Worm (Caenorhabditis elegans): ENCODE measurements around the gene amt-4.

amt-4 gene

DNA sequence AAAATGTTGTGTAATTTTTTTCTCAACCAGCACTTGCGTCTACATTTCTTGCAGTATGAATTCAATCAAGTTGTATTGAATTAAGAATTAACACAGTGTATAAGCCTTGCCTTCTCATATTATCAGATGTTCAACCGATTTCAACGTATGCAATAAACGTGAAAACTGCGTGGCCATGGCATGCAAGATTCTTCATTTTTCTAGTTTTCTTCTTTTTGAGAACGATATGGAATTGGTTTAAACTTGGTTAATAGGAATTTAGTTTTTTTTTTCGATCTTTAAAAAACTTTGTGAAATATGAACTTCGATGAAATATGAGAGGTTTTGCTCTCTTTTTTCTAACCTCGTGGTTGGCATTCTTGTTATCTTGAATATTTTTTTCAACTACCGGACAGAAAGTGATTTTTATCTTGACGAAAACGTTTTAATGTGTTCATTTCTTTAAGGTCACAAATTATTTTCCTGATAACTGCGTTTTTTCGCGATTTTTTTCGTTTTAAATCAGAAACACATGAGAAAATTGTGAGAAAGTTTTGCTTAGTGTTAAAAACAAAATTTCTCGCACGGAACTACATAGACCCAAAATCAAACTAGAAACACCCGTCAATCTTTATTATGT, 34.6 kb upstream of the amt-4 start:
- TF ChIP-seq elt-2 (tag; optimal IDR thresholded peaks at IDR 0.05) (peak; percentile 80), pha-4 (tag; optimal IDR thresholded peaks at IDR 0.05) (peak; percentile 5), pqm-1 (tag; optimal IDR thresholded peaks at IDR 0.05) (peak; percentile 36), unc-39 (tag; optimal IDR thresholded peaks at IDR 0.05) (no peak), mml-1 (tag; optimal IDR thresholded peaks at IDR 0.05) (peak; percentile 95), daf-12 (tag; optimal IDR thresholded peaks at IDR 0.05) (no peak), fkh-10 (GFP tag; optimal IDR thresholded peaks at IDR 0.05) (no peak), elt-1 (tag; optimal IDR thresholded peaks at IDR 0.05) (peak; percentile 54), jun-1 (tag; optimal IDR thresholded peaks at IDR 0.05) (peak; percentile 37), lin-39 (tag; optimal IDR thresholded peaks at IDR 0.05) (no peak), tbx-2 (tag; optimal IDR thresholded peaks at IDR 0.05) (no peak), eor-1 (tag; optimal IDR thresholded peaks at IDR 0.05) (no peak)

ce11 chrX:4532160-4532741, 32.9 kb upstream of the amt-4 start, which contains the start of gene nhr-35:
nhr-35 (plus strand) TSS chrX:4532691.
- TF ChIP-seq egl-27 (tag; optimal IDR thresholded peaks at IDR 0.05) = no peak
- TF ChIP-seq nhr-76 (tag; optimal IDR thresholded peaks at IDR 0.05) = no peak
- TF ChIP-seq fos-1 (tag; optimal IDR thresholded peaks at IDR 0.05) = no peak
- no peak for TF ChIP-seq fkh-10 (GFP tag; optimal IDR thresholded peaks at IDR 0.05)
- TF ChIP-seq nhr-28 (tag; optimal IDR thresholded peaks at IDR 0.05) = no peak
- no peak for TF ChIP-seq lin-15B (tag; optimal IDR thresholded peaks at IDR 0.05)
- peak; percentile 11 for TF ChIP-seq lin-39 (tag; optimal IDR thresholded peaks at IDR 0.05)
- peak; percentile 48 for TF ChIP-seq nhr-23 (tag; optimal IDR thresholded peaks at IDR 0.05)
- TF ChIP-seq nfya-1 (tag; optimal IDR thresholded peaks at IDR 0.05; ENCODE audit: insufficient read depth) = peak; percentile 39
- TF ChIP-seq tbx-2 (tag; optimal IDR thresholded peaks at IDR 0.05) = peak; percentile 29
- no peak for TF ChIP-seq nhr-237 (tag; optimal IDR thresholded peaks at IDR 0.05)
- peak; percentile 72 for TF ChIP-seq nhr-25 (tag; optimal IDR thresholded peaks at IDR 0.05)
- peak; percentile 41 for TF ChIP-seq egl-5 (tag; optimal IDR thresholded peaks at IDR 0.05)
- TF ChIP-seq nhr-43 (tag; optimal IDR thresholded peaks at IDR 0.05; ENCODE audit: poor library complexity, severe bottlenecking) = peak; percentile 93
- TF ChIP-seq ceh-9 (tag; optimal IDR thresholded peaks at IDR 0.05) = no peak
- TF ChIP-seq jun-1 (tag; optimal IDR thresholded peaks at IDR 0.05) = peak; percentile 72
- peak; percentile 62 for TF ChIP-seq mml-1 (tag; optimal IDR thresholded peaks at IDR 0.05)
- TF ChIP-seq ceh-82 (tag; optimal IDR thresholded peaks at IDR 0.05) = no peak
- TF ChIP-seq elt-2 (tag; optimal IDR thresholded peaks at IDR 0.05) = peak; percentile 97
- no peak for TF ChIP-seq sea-2 (GFP tag; optimal IDR thresholded peaks at IDR 0.05)
- peak; percentile 97 for TF ChIP-seq pqm-1 (tag; optimal IDR thresholded peaks at IDR 0.05)
- TF ChIP-seq ztf-4 (tag; optimal IDR thresholded peaks at IDR 0.05) = no peak
- peak; percentile 66 for TF ChIP-seq lsy-12 (tag; optimal IDR thresholded peaks at IDR 0.05)
- TF ChIP-seq unc-62 (GFP tag; optimal IDR thresholded peaks at IDR 0.05) = peak; percentile 77
- TF ChIP-seq skn-1 (tag; optimal IDR thresholded peaks at IDR 0.05) = peak; percentile 52
- TF ChIP-seq fkh-2 (tag; optimal IDR thresholded peaks at IDR 0.05) = no peak
- peak; percentile 23 for TF ChIP-seq ceh-28 (tag; optimal IDR thresholded peaks at IDR 0.05)
- peak; percentile 26 for TF ChIP-seq ama-1 (optimal IDR thresholded peaks at IDR 0.05)
- no peak for TF ChIP-seq daf-12 (tag; optimal IDR thresholded peaks at IDR 0.05)
- TF ChIP-seq elt-3 (tag; optimal IDR thresholded peaks at IDR 0.05) = no peak
- TF ChIP-seq pha-4 (tag; optimal IDR thresholded peaks at IDR 0.05) = peak; percentile 44
- TF ChIP-seq mdl-1 (tag; optimal IDR thresholded peaks at IDR 0.05) = peak; percentile 55

- TF ChIP-seq elt-2 (tag; optimal IDR thresholded peaks at IDR 0.05) (peak; percentile 56), pqm-1 (tag; optimal IDR thresholded peaks at IDR 0.05) (peak; percentile 73), zag-1 (tag; optimal IDR thresholded peaks at IDR 0.05) (no peak), aly-2 (tag; optimal IDR thresholded peaks at IDR 0.05) (no peak), fkh-10 (GFP tag; optimal IDR thresholded peaks at IDR 0.05) (no peak), nhr-43 (tag; optimal IDR thresholded peaks at IDR 0.05; ENCODE audit: poor library complexity, severe bottlenecking) (no peak), ceh-9 (tag; optimal IDR thresholded peaks at IDR 0.05) (no peak), ceh-16 (tag; optimal IDR thresholded peaks at IDR 0.05) (no peak), mdl-1 (tag; optimal IDR thresholded peaks at IDR 0.05) (no peak), pha-4 (tag; optimal IDR thresholded peaks at IDR 0.05) (peak; percentile 10), unc-62 (GFP tag; optimal IDR thresholded peaks at IDR 0.05) (no peak)
Observed at ce11 chrX:4534112-4534511, 31.0 kb upstream of the amt-4 start.

Data from whole organism, L3 larva.